Fruit fly (Drosophila melanogaster): ENCODE results near the gene ntc.

Gene ntc

dm6 chr3L:3767825-3768224, 38.4 kb downstream of the ntc start (continued):
- TF ChIP-seq Camta (GFP tag; optimal IDR thresholded peaks at IDR 0.05) (peak; percentile 46), CG10979 (tag; optimal IDR thresholded peaks at IDR 0.05) (peak; percentile 14), eve (GFP tag; optimal IDR thresholded peaks at IDR 0.05) (peak in 1 of 2 experiments; percentile 48), ERR (GFP tag; optimal IDR thresholded peaks at IDR 0.05) (no peak), CG11093 (GFP tag; IDR thresholded peaks at IDR 0.05) (no peak), sqz (GFP tag; optimal IDR thresholded peaks at IDR 0.05) (no peak), CG9215 (GFP tag; IDR thresholded peaks at IDR 0.05) (no peak), CG15514 (GFP tag; optimal IDR thresholded peaks at IDR 0.05) (peak; percentile 9), mam (GFP tag; optimal IDR thresholded peaks at IDR 0.05) (peak; percentile 9), CG2712 (tag; optimal IDR thresholded peaks at IDR 0.05) (no peak), aop (GFP tag; IDR thresholded peaks at IDR 0.05) (no peak), CG8290 (GFP tag; optimal IDR thresholded peaks at IDR 0.05) (peak; percentile 7), CG8290 (tag; optimal IDR thresholded peaks at IDR 0.05) (peak; percentile 34 to 77), Max (GFP tag; optimal IDR thresholded peaks at IDR 0.05) (no peak), Bdp1 (GFP tag; optimal IDR thresholded peaks at IDR 0.05) (peak; percentile 70), CG10147 (GFP tag; optimal IDR thresholded peaks at IDR 0.05) (no peak), CG7357 (GFP tag; IDR thresholded peaks at IDR 0.05) (no peak), BEAF-32 (GFP tag; optimal IDR thresholded peaks at IDR 0.05) (no peak), HmgD (GFP tag; optimal IDR thresholded peaks at IDR 0.05) (peak; percentile 74), TFAM (GFP tag; optimal IDR thresholded peaks at IDR 0.05) (no peak), pzg (GFP tag; optimal IDR thresholded peaks at IDR 0.05) (no peak), CG30020 (tag; optimal IDR thresholded peaks at IDR 0.05) (no peak), amos (GFP tag; IDR thresholded peaks at IDR 0.05; ENCODE audit: partially characterized antibody) (0 out of 2 replicates have a peak, but pooled peaks have one; percentile 6), wek (GFP tag; optimal IDR thresholded peaks at IDR 0.05) (peak; percentile 53), unc-4 (GFP tag; IDR thresholded peaks at IDR 0.05; ENCODE audit: partially characterized antibody) (no peak), HLH3B (GFP tag; IDR thresholded peaks at IDR 0.05) (peak; percentile 61), dysf (GFP tag; IDR thresholded peaks at IDR 0.05) (peak; percentile 60; the same call in 2 of the 3 replicates), lola (GFP tag; optimal IDR thresholded peaks at IDR 0.05) (peak in 1 of 3 experiments; percentile 12), CG9797 (GFP tag; optimal IDR thresholded peaks at IDR 0.05) (no peak), NK7.1 (GFP tag; optimal IDR thresholded peaks at IDR 0.05) (no peak), Drgx (GFP tag; IDR thresholded peaks at IDR 0.05) (no peak), NfI (GFP tag; optimal IDR thresholded peaks at IDR 0.05) (peak; percentile 76), Oli (tag; optimal IDR thresholded peaks at IDR 0.05) (peak; percentile 57), lilli (GFP tag; optimal IDR thresholded peaks at IDR 0.05) (peak; percentile 52), row (GFP tag; IDR thresholded peaks at IDR 0.05) (no peak), Doc2 (GFP tag; IDR thresholded peaks at IDR 0.05) (no peak), trem (tag; optimal IDR thresholded peaks at IDR 0.05) (no peak), Deaf1 (tag; optimal IDR thresholded peaks at IDR 0.05) (no peak), cwo (GFP tag; optimal IDR thresholded peaks at IDR 0.05) (no peak), CG14014 (GFP tag; IDR thresholded peaks at IDR 0.05) (peak; percentile 51; the same call in 1 of the 2 replicates), eyg (GFP tag; optimal IDR thresholded peaks at IDR 0.05) (no peak), CG17186 (GFP tag; optimal IDR thresholded peaks at IDR 0.05) (no peak), CG34422 (GFP tag; IDR thresholded peaks at IDR 0.05) (peak; percentile 61; the same call in 2 of the 3 replicates), CG4328 (GFP tag; optimal IDR thresholded peaks at IDR 0.05) (no peak), Vsx1 (GFP tag; optimal IDR thresholded peaks at IDR 0.05) (peak; percentile 68), dati (GFP tag; IDR thresholded peaks at IDR 0.05) (no peak), CG6254 (GFP tag; optimal IDR thresholded peaks at IDR 0.05) (no peak), Oaz (GFP tag; IDR thresholded peaks at IDR 0.05) (peak; percentile 56), stwl (tag; optimal IDR thresholded peaks at IDR 0.05) (peak; percentile 2), CG2889 (GFP tag; IDR thresholded peaks at IDR 0.05) (0 out of 3 replicates have a peak, but pooled peaks have one; percentile 12), CG17328 (GFP tag; IDR thresholded peaks at IDR 0.05) (peak; percentile 66)
